Fruit fly (Drosophila melanogaster): ENCODE measurements around the gene Gr39b.

Gene Gr39b

DNA sequence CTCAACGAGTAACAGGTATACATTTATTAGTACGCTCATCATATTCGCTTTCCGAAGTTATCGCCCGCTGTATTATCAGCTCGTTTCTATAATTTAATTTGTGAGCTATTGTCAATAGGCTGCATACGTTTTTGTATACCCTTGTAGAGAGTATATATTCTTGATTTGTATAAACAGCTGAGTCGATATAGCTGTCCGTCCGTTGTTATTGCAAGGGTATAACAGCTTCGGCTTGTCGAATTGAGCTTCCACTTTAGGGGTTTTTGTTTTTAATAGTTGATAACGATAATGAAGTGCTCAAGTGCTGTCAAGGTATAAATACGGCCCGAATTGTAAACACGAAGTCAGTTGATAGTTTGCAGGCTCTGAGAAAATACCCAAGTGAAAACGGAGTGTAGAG is 1.4 kb upstream of the Gr39b start, which contains the start of gene CG8665 (continued):
- TF ChIP-seq mam (GFP tag; optimal IDR thresholded peaks at IDR 0.05), result no peak
- peak; percentile 42 for TF ChIP-seq CG12769 (tag; optimal IDR thresholded peaks at IDR 0.05)
- TF ChIP-seq CG9727 (GFP tag; optimal IDR thresholded peaks at IDR 0.05), result peak; percentile 28
- no peak for TF ChIP-seq CG11696 (GFP tag; IDR thresholded peaks at IDR 0.05)
- peak; percentile 51 for TF ChIP-seq CG15269 (tag; optimal IDR thresholded peaks at IDR 0.05)
- peak; percentile 68 for TF ChIP-seq Hmr (GFP tag; optimal IDR thresholded peaks at IDR 0.05)
- no peak for TF ChIP-seq vfl (GFP tag; optimal IDR thresholded peaks at IDR 0.05)
- TF ChIP-seq cas (GFP tag; IDR thresholded peaks at IDR 0.05), result 0 out of 2 replicates have a peak, but pooled peaks have one; percentile 10
- no peak for TF ChIP-seq Doc2 (GFP tag; IDR thresholded peaks at IDR 0.05)
- peak; percentile 71 for TF ChIP-seq slbo (GFP tag; IDR thresholded peaks at IDR 0.05)
- peak; percentile 22 for TF ChIP-seq CG2712 (tag; optimal IDR thresholded peaks at IDR 0.05)
- no peak for TF ChIP-seq BtbVII (GFP tag; optimal IDR thresholded peaks at IDR 0.05)
- TF ChIP-seq zfh1 (GFP tag; IDR thresholded peaks at IDR 0.05), result no peak
- peak; percentile 1 for TF ChIP-seq CG5245 (GFP tag; optimal IDR thresholded peaks at IDR 0.05)
- TF ChIP-seq grau (tag; optimal IDR thresholded peaks at IDR 0.05), result peak; percentile 62
- peak; percentile 45 for TF ChIP-seq cwo (GFP tag; optimal IDR thresholded peaks at IDR 0.05)
- TF ChIP-seq ken (GFP tag; IDR thresholded peaks at IDR 0.05), result peak; percentile 57; the same call in 2 of the 3 replicates
- peak; percentile 24 for TF ChIP-seq NfI (GFP tag; optimal IDR thresholded peaks at IDR 0.05)
- TF ChIP-seq Hr39 (optimal IDR thresholded peaks at IDR 0.05), result no peak
- TF ChIP-seq CG8765 (GFP tag; IDR thresholded peaks at IDR 0.05), result no peak
- no peak for TF ChIP-seq MESR4 (GFP tag; optimal IDR thresholded peaks at IDR 0.05)
- peak; percentile 44 for TF ChIP-seq CG10209 (GFP tag; optimal IDR thresholded peaks at IDR 0.05)
- TF ChIP-seq CG12659 (GFP tag; optimal IDR thresholded peaks at IDR 0.05), result peak; percentile 1
- TF ChIP-seq CG4328 (GFP tag; optimal IDR thresholded peaks at IDR 0.05), result no peak
- peak; percentile 9 for TF ChIP-seq CG1233 (GFP tag; optimal IDR thresholded peaks at IDR 0.05)
- no peak for TF ChIP-seq CG13894 (tag; optimal IDR thresholded peaks at IDR 0.05)
- TF ChIP-seq otp (GFP tag; IDR thresholded peaks at IDR 0.05), result 0 out of 3 replicates have a peak, but pooled peaks have one; percentile 32
- no peak for TF ChIP-seq TFAM (GFP tag; optimal IDR thresholded peaks at IDR 0.05)
- TF ChIP-seq CG18599 (GFP tag; optimal IDR thresholded peaks at IDR 0.05), result peak; percentile 74
- TF ChIP-seq emc (GFP tag; optimal IDR thresholded peaks at IDR 0.05), result no peak
- TF ChIP-seq CG6854 (GFP tag; optimal IDR thresholded peaks at IDR 0.05), result peak; percentile 2
- TF ChIP-seq D19A (tag; optimal IDR thresholded peaks at IDR 0.05), result peak; percentile 98
- TF ChIP-seq amos (GFP tag; IDR thresholded peaks at IDR 0.05; ENCODE audit: partially characterized antibody), result no peak
- TF ChIP-seq Fer3 (tag; optimal IDR thresholded peaks at IDR 0.05), result peak; percentile 66
- peak; percentile 24 for TF ChIP-seq schlank (tag; optimal IDR thresholded peaks at IDR 0.05)
- no peak for TF ChIP-seq CG17612 (GFP tag; IDR thresholded peaks at IDR 0.05)
- peak in 1 of 2 experiments; percentile 55 for TF ChIP-seq Pdp1 (GFP tag; optimal IDR thresholded peaks at IDR 0.05)
- TF ChIP-seq Elba2 (GFP tag; optimal IDR thresholded peaks at IDR 0.05), result no peak
- no peak for TF ChIP-seq CG11398 (GFP tag; optimal IDR thresholded peaks at IDR 0.05)
- TF ChIP-seq crp (GFP tag; optimal IDR thresholded peaks at IDR 0.05), result no peak
- no peak for TF ChIP-seq bigmax (GFP tag; optimal IDR thresholded peaks at IDR 0.05)
- no peak for TF ChIP-seq CG8388 (GFP tag; optimal IDR thresholded peaks at IDR 0.05)
- TF ChIP-seq hth (optimal IDR thresholded peaks at IDR 0.05), result no peak
- TF ChIP-seq zfh2 (GFP tag; optimal IDR thresholded peaks at IDR 0.05), result peak; percentile 44
- TF ChIP-seq Taf1 (GFP tag; IDR thresholded peaks at IDR 0.05), result no peak
- peak in 1 of 2 experiments; percentile 6 for TF ChIP-seq Eip74EF (GFP tag; optimal IDR thresholded peaks at IDR 0.05)
- TF ChIP-seq Mad (GFP tag; optimal IDR thresholded peaks at IDR 0.05), result no peak
- TF ChIP-seq sob (GFP tag; IDR thresholded peaks at IDR 0.05), result peak; percentile 76
- TF ChIP-seq pfk (GFP tag; optimal IDR thresholded peaks at IDR 0.05), result no peak
- peak; percentile 72 for TF ChIP-seq CG11247 (GFP tag; IDR thresholded peaks at IDR 0.05)
- no peak; the same call in 1 of the 2 replicates for TF ChIP-seq CG32532 (GFP tag; IDR thresholded peaks at IDR 0.05)
